In the genomic region with DNA sequence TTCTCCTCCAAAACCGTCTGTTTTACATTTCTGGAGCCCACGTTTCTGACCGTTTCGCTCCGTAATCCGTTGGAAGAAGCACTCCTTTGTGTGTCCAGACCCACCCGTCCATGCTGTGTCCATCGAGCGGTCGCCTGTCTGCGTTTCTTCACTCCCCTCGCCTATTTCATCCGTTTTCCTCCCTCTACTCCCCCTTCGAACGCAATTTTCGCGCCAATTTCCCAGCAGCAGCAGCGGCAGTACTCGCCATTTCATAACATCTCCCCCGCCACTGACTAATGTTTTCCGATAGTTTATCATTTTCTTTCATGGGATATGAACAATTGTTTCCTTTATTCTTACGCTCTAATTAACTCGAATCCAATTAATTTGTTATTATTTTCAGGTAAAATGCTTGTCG, we compare ENCODE assay signal across 2 worm cellular contexts.
TF ChIP-seq lines count a peak whose summit lies in the region.

No protein-coding gene starts in this region.

TF ChIP-seq in whole organism, L1 larva, 84 proteins besides CTCF, POLR2A, EP300 and RAD21 (continued from another document):
- TF ChIP-seq nhr-47 (tag; optimal IDR thresholded peaks at IDR 0.05; lab: Kevin White, UChicago) (peak; percentile 3), efl-1 (optimal IDR thresholded peaks at IDR 0.05; lab: Kevin White, UChicago) (peak; percentile 29 to 80), efl-1 (GFP tag; optimal IDR thresholded peaks at IDR 0.05 in 1 of 2; lab: Kevin White, UChicago) (peak; percentile 49 to 92), alr-1 (tag; optimal IDR thresholded peaks at IDR 0.05; lab: Kevin White, UChicago; ENCODE audit: borderline replicate concordance) (no peak), mef-2 (tag; optimal IDR thresholded peaks at IDR 0.05; lab: Kevin White, UChicago) (no peak), F16B12.6 (tag; optimal IDR thresholded peaks at IDR 0.05; lab: Kevin White, UChicago) (peak; percentile 5), ceh-88 (GFP tag; IDR thresholded peaks at IDR 0.05; lab: Robert Waterston, UW) (no peak), nhr-77 (tag; optimal IDR thresholded peaks at IDR 0.05; lab: Kevin White, UChicago) (no peak), jun-1 (tag; optimal IDR thresholded peaks at IDR 0.05; lab: Kevin White, UChicago) (no peak), snu-23 (GFP tag; optimal IDR thresholded peaks at IDR 0.05; lab: Kevin White, UChicago) (peak; percentile 30), lin-35 (GFP tag; optimal IDR thresholded peaks at IDR 0.05; lab: Kevin White, UChicago) (peak; percentile 45 to 55), egl-13 (tag; optimal IDR thresholded peaks at IDR 0.05; lab: Kevin White, UChicago) (no peak), nhr-11 (tag; optimal IDR thresholded peaks at IDR 0.05; lab: Kevin White, UChicago) (no peak), tbx-2 (tag; optimal IDR thresholded peaks at IDR 0.05; lab: Kevin White, UChicago) (peak; percentile 11), nhr-76 (tag; optimal IDR thresholded peaks at IDR 0.05; lab: Kevin White, UChicago) (no peak), lin-39 (tag; optimal IDR thresholded peaks at IDR 0.05; lab: Kevin White, UChicago) (no peak), hlh-17 (GFP tag; optimal IDR thresholded peaks at IDR 0.05; lab: Kevin White, UChicago; ENCODE audit: borderline replicate concordance) (no peak), lin-14 (GFP tag; optimal IDR thresholded peaks at IDR 0.05; lab: Kevin White, UChicago) (peak; percentile 77), elt-2 (tag; optimal IDR thresholded peaks at IDR 0.05; lab: Kevin White, UChicago) (no peak), ets-5 (GFP tag; IDR thresholded peaks at IDR 0.05; lab: Robert Waterston, UW) (no peak), ztf-4 (tag; optimal IDR thresholded peaks at IDR 0.05; lab: Kevin White, UChicago) (no peak)

TF ChIP-seq in whole organism, L3 larva, 47 proteins besides CTCF, POLR2A, EP300 and RAD21 (continued from another document):
- no peak for TF ChIP-seq eor-1 (tag; optimal IDR thresholded peaks at IDR 0.05; lab: Kevin White, UChicago)
- no peak for TF ChIP-seq ceh-82 (tag; optimal IDR thresholded peaks at IDR 0.05; lab: Kevin White, UChicago)
- no peak for TF ChIP-seq nhr-76 (tag; optimal IDR thresholded peaks at IDR 0.05; lab: Kevin White, UChicago)
- TF ChIP-seq nhr-28 (tag; optimal IDR thresholded peaks at IDR 0.05; lab: Kevin White, UChicago), result no peak
